Fruit fly (Drosophila melanogaster) whole organism, embryonic: ENCODE measurements around the gene CG9626.

Source experiments
- BEAF-32 ChIP-seq: fragments of 200-800 bp; sonication (Bioruptor generic); optimal IDR thresholded peaks from 3 replicates; lab custom pipeline; 2017; ENCODE audit warnings: missing biosample characterization, missing genetic modification characterization, mild to moderate bottlenecking, moderate library complexity, missing genetic modification reagents
- CG12236 ChIP-seq: fragments of 200-800 bp; sonication (Bioruptor generic); optimal IDR thresholded peaks from 2 replicates; lab custom pipeline; 2016; ENCODE audit warnings: missing biosample characterization, missing genetic modification characterization
- CG13287 ChIP-seq: fragments of 200-800 bp; sonication (Bioruptor generic); IDR thresholded peaks from 2 replicates; pipeline ENCODE4 v1.3.6; 2022; ENCODE audit warnings: missing biosample characterization, missing genetic modification characterization; ENCODE audit not compliant: partially characterized antibody
- CG1603 ChIP-seq: fragments of 200-800 bp; sonication (Bioruptor generic); optimal IDR thresholded peaks from 2 replicates; lab custom pipeline; 2019; ENCODE audit warnings: missing biosample characterization, mild to moderate bottlenecking, missing genetic modification characterization, moderate library complexity
- CG16813 ChIP-seq: fragments of 200-800 bp; sonication (Bioruptor generic); IDR thresholded peaks from 3 replicates; pipeline ENCODE4 v1.3.6; 2022; ENCODE audit warnings: missing biosample characterization, missing genetic modification characterization; ENCODE audit not compliant: partially characterized antibody
- CG17385 ChIP-seq: fragments of 200-800 bp; sonication (Bioruptor generic); optimal IDR thresholded peaks from 3 replicates; lab custom pipeline; 2018; ENCODE audit warnings: missing biosample characterization, mild to moderate bottlenecking, missing genetic modification characterization
- CG34422 ChIP-seq: fragments of 200-800 bp; sonication (Bioruptor generic); IDR thresholded peaks from 3 replicates; pipeline ENCODE4 v1.3.6; 2022; ENCODE audit warnings: missing biosample characterization, missing genetic modification characterization
- CG4617 ChIP-seq: fragments of 200-800 bp; sonication (Bioruptor generic); optimal IDR thresholded peaks from 3 replicates; lab custom pipeline; 2016; ENCODE audit warnings: missing biosample characterization, missing genetic modification characterization, borderline replicate concordance
- CG7745 ChIP-seq: fragments of 200-800 bp; sonication (Bioruptor generic); optimal IDR thresholded peaks from 2 replicates; lab custom pipeline; 2018; ENCODE audit warnings: missing biosample characterization, mild to moderate bottlenecking, missing genetic modification characterization, moderate library complexity
- CG9797 ChIP-seq: fragments of 200-800 bp; sonication (Bioruptor generic); optimal IDR thresholded peaks from 3 replicates; lab custom pipeline; 2018; ENCODE audit warnings: missing biosample characterization, mild to moderate bottlenecking, missing genetic modification characterization
- Dll ChIP-seq: fragments of 200-800 bp; sonication (Bioruptor generic); IDR thresholded peaks from 4 replicates; pipeline ENCODE4 v1.3.6; 2022; ENCODE audit warnings: missing biosample characterization, missing genetic modification characterization; ENCODE audit not compliant: partially characterized antibody
- Doc3 ChIP-seq: fragments of 200-800 bp; sonication (Bioruptor generic); IDR thresholded peaks from 3 replicates; pipeline ENCODE4 v1.3.6; 2022; ENCODE audit warnings: missing biosample characterization, missing genetic modification characterization; ENCODE audit not compliant: partially characterized antibody
- Dp ChIP-seq: fragments of 200-800 bp; sonication (Bioruptor generic); optimal IDR thresholded peaks from 2 replicates; lab custom pipeline; 2018; ENCODE audit warnings: missing biosample characterization, mild to moderate bottlenecking, missing genetic modification characterization, moderate library complexity
- Dref ChIP-seq: fragments of 200-800 bp; sonication (Bioruptor generic); IDR thresholded peaks from 2 replicates; pipeline ENCODE4 v1.3.6; 2022; ENCODE audit warnings: missing biosample characterization, missing genetic modification characterization
- E2f2 ChIP-seq: fragments of 200-800 bp; sonication (Bioruptor generic); IDR thresholded peaks from 2 replicates; pipeline ENCODE4 v1.3.6; 2022; ENCODE audit warnings: missing biosample characterization, missing genetic modification characterization
- HmgZ ChIP-seq: fragments of 200-800 bp; sonication (Bioruptor generic); optimal IDR thresholded peaks from 2 replicates; lab custom pipeline; 2018; ENCODE audit warnings: missing biosample characterization, mild to moderate bottlenecking, missing genetic modification characterization
- MBD-R2 ChIP-seq: fragments of 200-800 bp; sonication (Bioruptor generic); IDR thresholded peaks from 2 replicates; pipeline ENCODE4 v1.3.6; 2022; ENCODE audit warnings: missing biosample characterization, missing genetic modification characterization
- MESR4 ChIP-seq: fragments of 200-800 bp; sonication (Bioruptor generic); optimal IDR thresholded peaks from 2 replicates; lab custom pipeline; 2018; ENCODE audit warnings: missing biosample characterization, mild to moderate bottlenecking, missing genetic modification characterization, moderate library complexity
- Mad ChIP-seq: fragments of 200-800 bp; sonication (Bioruptor generic); optimal IDR thresholded peaks from 2 replicates; lab custom pipeline; 2016; ENCODE audit warnings: missing biosample characterization, missing genetic modification characterization
- Pdp1 ChIP-seq, 2 experiments: fragments of 200-800 bp; sonication (Bioruptor generic); optimal IDR thresholded peaks; 3 replicates each; lab custom pipeline; 2016; ENCODE audit warnings: missing biosample characterization in 2 of 2, missing genetic modification characterization in 2 of 2, mild to moderate bottlenecking in 1 of 2, moderate library complexity in 1 of 2
- Poxn ChIP-seq: fragments of 200-800 bp; sonication (Bioruptor generic); IDR thresholded peaks from 2 replicates; pipeline ENCODE4 v1.3.6; 2022; ENCODE audit warnings: missing biosample characterization, missing genetic modification characterization
- Scr ChIP-seq: fragments of 200-800 bp; sonication (Bioruptor generic); IDR thresholded peaks from 2 replicates; pipeline ENCODE4 v1.3.6; 2022; ENCODE audit warnings: missing biosample characterization, missing genetic modification characterization; ENCODE audit not compliant: partially characterized antibody
- Sry-β ChIP-seq: fragments of 200-800 bp; sonication (Bioruptor generic); optimal IDR thresholded peaks from 2 replicates; lab custom pipeline; 2018; ENCODE audit warnings: missing biosample characterization, mild to moderate bottlenecking, missing genetic modification characterization, moderate library complexity
- Sry-δ ChIP-seq: fragments of 200-800 bp; sonication (Bioruptor generic); optimal IDR thresholded peaks from 2 replicates; lab custom pipeline; 2016; ENCODE audit warnings: missing biosample characterization, missing genetic modification characterization
- al ChIP-seq: fragments of 200-800 bp; sonication (Bioruptor generic); IDR thresholded peaks from 2 replicates; pipeline ENCODE4 v1.3.6; 2022; ENCODE audit warnings: missing biosample characterization, missing genetic modification characterization
- ara ChIP-seq: fragments of 200-800 bp; sonication (Bioruptor generic); IDR thresholded peaks from 2 replicates; pipeline ENCODE4 v1.3.6; 2022; ENCODE audit warnings: missing biosample characterization, missing genetic modification characterization
- cato ChIP-seq: fragments of 200-800 bp; sonication (Bioruptor generic); optimal IDR thresholded peaks from 2 replicates; lab custom pipeline; 2016; ENCODE audit warnings: missing biosample characterization, missing genetic modification characterization, borderline replicate concordance
- chn ChIP-seq: fragments of 200-800 bp; sonication (Bioruptor generic); optimal IDR thresholded peaks from 2 replicates; lab custom pipeline; 2016; ENCODE audit warnings: missing biosample characterization, missing genetic modification characterization
- dmrt11E ChIP-seq: fragments of 200-800 bp; sonication (Bioruptor generic); optimal IDR thresholded peaks from 3 replicates; lab custom pipeline; 2018; ENCODE audit warnings: missing biosample characterization, mild to moderate bottlenecking, missing genetic modification characterization, moderate library complexity
- ems ChIP-seq: fragments of 200-800 bp; sonication (Bioruptor generic); optimal IDR thresholded peaks from 3 replicates; lab custom pipeline; 2016; ENCODE audit warnings: missing biosample characterization, missing genetic modification characterization
- fd64A ChIP-seq: fragments of 200-800 bp; sonication (Bioruptor generic); optimal IDR thresholded peaks from 3 replicates; lab custom pipeline; 2018; ENCODE audit warnings: missing biosample characterization, mild to moderate bottlenecking, missing genetic modification characterization
- gfzf ChIP-seq: fragments of 200-800 bp; sonication (Bioruptor generic); optimal IDR thresholded peaks from 2 replicates; lab custom pipeline; 2016; ENCODE audit warnings: missing biosample characterization, mild to moderate bottlenecking, missing genetic modification characterization, moderate library complexity
- kah ChIP-seq: fragments of 200-800 bp; sonication (Bioruptor generic); optimal IDR thresholded peaks from 2 replicates; lab custom pipeline; 2018; ENCODE audit warnings: missing biosample characterization, mild to moderate bottlenecking, missing genetic modification characterization
- knrl ChIP-seq: fragments of 200-800 bp; sonication (Bioruptor generic); IDR thresholded peaks from 3 replicates; pipeline ENCODE4 v1.3.6; 2022; ENCODE audit warnings: missing biosample characterization, missing genetic modification characterization; ENCODE audit not compliant: partially characterized antibody
- maf-S ChIP-seq: fragments of 200-800 bp; sonication (Bioruptor generic); optimal IDR thresholded peaks from 2 replicates; lab custom pipeline; 2016; ENCODE audit warnings: missing biosample characterization, missing genetic modification characterization
- nerfin-1 ChIP-seq: fragments of 200-800 bp; sonication (Bioruptor generic); optimal IDR thresholded peaks from 3 replicates; lab custom pipeline; 2019; ENCODE audit warnings: missing biosample characterization, mild to moderate bottlenecking, missing genetic modification characterization, moderate library complexity
- onecut ChIP-seq: fragments of 200-800 bp; sonication (Bioruptor generic); IDR thresholded peaks from 2 replicates; pipeline ENCODE4 v1.3.6; 2022; ENCODE audit warnings: missing biosample characterization, missing genetic modification characterization
- pzg ChIP-seq: fragments of 200-800 bp; sonication (Bioruptor generic); optimal IDR thresholded peaks from 3 replicates; lab custom pipeline; 2018; ENCODE audit warnings: missing biosample characterization, mild to moderate bottlenecking, missing genetic modification characterization, moderate library complexity
- repo ChIP-seq: fragments of 200-800 bp; sonication (Bioruptor generic); optimal IDR thresholded peaks from 2 replicates; lab custom pipeline; 2016; ENCODE audit warnings: missing biosample characterization, missing genetic modification characterization
- row ChIP-seq: fragments of 200-800 bp; sonication (Bioruptor generic); IDR thresholded peaks from 3 replicates; pipeline ENCODE4 v1.3.6; 2022; ENCODE audit warnings: missing biosample characterization, missing genetic modification characterization
- slbo ChIP-seq: fragments of 200-800 bp; sonication (Bioruptor generic); IDR thresholded peaks from 2 replicates; pipeline ENCODE4 v1.3.6; 2022; ENCODE audit warnings: missing biosample characterization, missing genetic modification characterization
- stwl ChIP-seq: fragments of 200-800 bp; sonication (Bioruptor generic); optimal IDR thresholded peaks from 3 replicates; lab custom pipeline; 2018; ENCODE audit warnings: missing biosample characterization, mild to moderate bottlenecking, missing genetic modification characterization, moderate library complexity
- ttk ChIP-seq: fragments of 200-800 bp; sonication (Bioruptor generic); IDR thresholded peaks from 2 replicates; pipeline ENCODE4 v2.1.2; 2022; ENCODE audit warnings: missing biosample characterization, missing genetic modification characterization

The CG9626 gene

DNA sequence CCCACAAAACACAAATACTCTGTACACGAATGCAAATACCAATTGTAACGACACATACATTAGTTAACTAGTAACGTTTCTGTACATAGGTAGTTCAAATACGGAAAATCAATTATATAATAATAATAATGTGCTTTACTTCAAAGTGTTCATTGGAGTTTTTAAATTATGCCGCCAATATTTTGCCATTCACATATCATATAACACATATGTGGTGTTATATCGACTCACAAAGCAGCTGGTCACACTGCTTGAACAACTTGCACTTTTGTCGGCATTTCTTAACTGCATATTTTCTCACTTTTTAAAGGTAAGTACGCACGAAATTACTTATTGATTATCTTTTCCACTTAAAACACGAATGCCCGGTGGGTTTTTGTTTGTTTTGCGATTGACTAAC is 43.4 kb upstream of the CG9626 start, which contains the start of gene DppIII (continued):
- TF ChIP-seq CG17385 (GFP tag; lab: Kevin White, UChicago) (peak; percentile 34), Dp (GFP tag; lab: Kevin White, UChicago) (peak; percentile 78), Pdp1 (GFP tag; optimal IDR thresholded peaks at IDR 0.05; lab: Kevin White, UChicago) (peak in 1 of 2 experiments; percentile 84)

DNA sequence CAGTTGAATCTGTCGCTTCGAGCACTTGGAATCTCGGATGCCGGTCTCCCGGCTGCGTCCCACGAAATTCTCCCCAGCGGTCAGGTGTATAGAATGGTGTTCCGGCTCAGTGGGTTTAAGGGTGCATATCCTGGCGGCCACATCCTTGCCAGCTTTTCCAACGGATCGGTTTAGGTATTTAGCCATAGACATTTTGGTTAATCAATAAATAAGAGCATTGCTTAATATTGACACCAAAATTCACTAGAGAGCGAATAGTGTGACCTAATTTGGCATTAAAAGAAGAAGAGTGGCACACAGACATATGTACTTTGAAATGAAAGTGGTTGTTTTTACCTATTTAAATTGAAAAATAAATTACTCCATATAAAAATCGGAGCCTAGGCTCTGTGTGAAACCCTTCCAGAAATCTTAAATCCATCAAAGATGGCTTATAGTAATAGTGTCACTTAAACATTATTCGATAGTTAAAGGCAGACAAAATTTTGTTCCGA is 42.5 kb upstream of the CG9626 start, which contains the start of the genes PNKP and COX7AL:
TSS of gene PNKP (minus strand) at position 266 of the 494 bp plus-strand sequence.
TSS of gene COX7AL (plus strand) at position 419 of the 494 bp plus-strand sequence.
- TF ChIP-seq BEAF-32 (GFP tag; lab: Kevin White, UChicago): peak; percentile 33
- no peak for TF ChIP-seq ttk (GFP tag; lab: Robert Waterston, UW)
- TF ChIP-seq CG7745 (tag; lab: Kevin White, UChicago): no peak
- TF ChIP-seq Dref: peak; percentile 32; the same call in 1 of the 2 replicates
- peak; percentile 24 for TF ChIP-seq CG4617 (GFP tag; lab: Kevin White, UChicago)
- peak; percentile 89 for TF ChIP-seq onecut
- TF ChIP-seq ara (GFP tag; lab: Robert Waterston, UW): no peak
- TF ChIP-seq MBD-R2 (GFP tag; lab: Robert Waterston, UW): peak; percentile 73
- TF ChIP-seq cato (GFP tag; lab: Kevin White, UChicago): no peak
- no peak for TF ChIP-seq al (GFP tag; lab: Robert Waterston, UW)
- TF ChIP-seq CG17385 (GFP tag; lab: Kevin White, UChicago): peak; percentile 92
- TF ChIP-seq Doc3 (GFP tag; lab: Robert Waterston, UW): 0 out of 3 replicates have a peak, but pooled peaks have one; percentile 18
- no peak for TF ChIP-seq CG12236
- TF ChIP-seq Mad: no peak
- 0 out of 2 replicates have a peak, but pooled peaks have one; percentile 19 for TF ChIP-seq CG13287 (GFP tag; lab: Robert Waterston, UW)
- no peak; the same call in 2 of the 3 replicates for TF ChIP-seq CG34422 (GFP tag; lab: Robert Waterston, UW)
- peak; percentile 71 for TF ChIP-seq E2f2 (GFP tag; lab: Robert Waterston, UW)
- TF ChIP-seq HmgZ (tag; lab: Kevin White, UChicago): peak; percentile 13
- TF ChIP-seq ems (GFP tag; lab: Kevin White, UChicago): no peak
- no peak for TF ChIP-seq dmrt11E (tag; lab: Kevin White, UChicago)
- no peak for TF ChIP-seq fd64A (GFP tag; lab: Kevin White, UChicago)
- peak; percentile 60 for TF ChIP-seq gfzf
- peak; percentile 14 for TF ChIP-seq CG1603
- TF ChIP-seq nerfin-1 (tag; lab: Kevin White, UChicago): no peak
- no peak for TF ChIP-seq Poxn (GFP tag; lab: Robert Waterston, UW)
- TF ChIP-seq slbo (GFP tag; lab: Robert Waterston, UW): no peak
- TF ChIP-seq Dll (GFP tag; lab: Robert Waterston, UW): 0 out of 4 replicates have a peak, but pooled peaks have one; percentile 17
- no peak for TF ChIP-seq CG16813 (GFP tag; lab: Robert Waterston, UW)
- TF ChIP-seq knrl (GFP tag; lab: Robert Waterston, UW): 0 out of 3 replicates have a peak, but pooled peaks have one; percentile 27
- TF ChIP-seq Scr (GFP tag; lab: Robert Waterston, UW): peak; percentile 46; the same call in 1 of the 2 replicates
- TF ChIP-seq maf-S (GFP tag; lab: Kevin White, UChicago): no peak
- peak; percentile 37 for TF ChIP-seq pzg (GFP tag; lab: Kevin White, UChicago)
- peak; percentile 44 for TF ChIP-seq MESR4 (GFP tag; lab: Kevin White, UChicago)
- TF ChIP-seq Pdp1 (GFP tag; optimal IDR thresholded peaks at IDR 0.05; lab: Kevin White, UChicago): peak in 1 of 2 experiments; percentile 20
- TF ChIP-seq Dp (GFP tag; lab: Kevin White, UChicago): peak; percentile 58
- TF ChIP-seq stwl: peak; percentile 14
- TF ChIP-seq repo (GFP tag; lab: Kevin White, UChicago): no peak
- no peak for TF ChIP-seq chn (GFP tag; lab: Kevin White, UChicago)
- peak; percentile 13 for TF ChIP-seq Sry-δ
- TF ChIP-seq Sry-β: no peak
- peak; percentile 4 for TF ChIP-seq kah
- TF ChIP-seq CG9797 (GFP tag; lab: Kevin White, UChicago): peak; percentile 21
- peak; percentile 42; the same call in 2 of the 3 replicates for TF ChIP-seq row (GFP tag; lab: Robert Waterston, UW)
